Worm (Caenorhabditis elegans) whole organism, midembryonic: ENCODE results near the gene mop-25.2.

Experiments
- T22C8.4 ChIP-seq: fragments of 200-800 bp; sonication (Bioruptor generic); IDR thresholded peaks from 2 replicates; pipeline ENCODE4 v1.3.6; 2022; ENCODE audit warnings: missing genetic modification characterization, missing compliant biosample characterization
- cog-1 ChIP-seq: sonication (generic microtip); optimal IDR thresholded peaks from 2 replicates; lab custom pipeline; 2016; ENCODE audit warnings: missing genetic modification characterization, missing compliant biosample characterization
- klf-2 ChIP-seq: fragments of 200-800 bp; sonication (Bioruptor generic); conservative IDR thresholded peaks from 2 replicates; pipeline ENCODE4 v1.3.6; 2022; ENCODE audit warnings: missing genetic modification reagents, missing genetic modification characterization, missing compliant biosample characterization
- med-1 ChIP-seq: sonication (generic microtip); optimal IDR thresholded peaks from 2 replicates; lab custom pipeline; 2017; ENCODE audit warnings: missing genetic modification characterization, mild to moderate bottlenecking, missing compliant biosample characterization, antibody characterized with exemption, missing genetic modification reagents; ENCODE audit not compliant: insufficient read depth
- ref-1 ChIP-seq: fragments of 200-800 bp; sonication (Bioruptor generic); conservative IDR thresholded peaks from 2 replicates; pipeline ENCODE4 v1.3.6; 2022; ENCODE audit warnings: missing genetic modification reagents, missing genetic modification characterization, missing compliant biosample characterization
- tab-1 ChIP-seq: fragments of 200-800 bp; sonication (Bioruptor generic); IDR thresholded peaks from 2 replicates; pipeline ENCODE4 v1.3.6; 2022; ENCODE audit warnings: missing genetic modification characterization, missing compliant biosample characterization
- ztf-23 ChIP-seq: fragments of 200-800 bp; sonication (Bioruptor generic); IDR thresholded peaks from 2 replicates; pipeline ENCODE4 v1.3.6; 2022; ENCODE audit warnings: missing genetic modification reagents, missing genetic modification characterization, missing compliant biosample characterization
- ztf-29 ChIP-seq: fragments of 200-800 bp; sonication (Bioruptor generic); IDR thresholded peaks from 2 replicates; pipeline ENCODE4 v1.3.6; 2022; ENCODE audit warnings: missing genetic modification reagents, missing genetic modification characterization, missing compliant biosample characterization

- TF ChIP-seq T22C8.4 (GFP tag; lab: Robert Waterston, UW) (no peak), klf-2 (no peak), tab-1 (GFP tag; lab: Robert Waterston, UW) (no peak), ref-1 (GFP tag; lab: Robert Waterston, UW) (no peak), ztf-29 (no peak), med-1 (GFP tag; lab: Kevin White, UChicago) (no peak), cog-1 (tag; lab: Kevin White, UChicago) (no peak), ztf-23 (no peak)
Observed at ce11 chrII:9652919-9653318, 50.6 kb downstream of the mop-25.2 start, which contains the start of gene ZK1307.3.
